Worm (Caenorhabditis elegans): Measurements from ENCODE around the gene C01B10.44.
A peak's percentile ranks its signal among the peaks of the same experiment; 100 is the strongest.

C01B10.44 gene

ce11 chrIV:6623390-6623789 lies at the start of gene C01B10.44:
Gene C01B10.44, plus strand, starts transcription at chrIV:6623690.
- TF ChIP-seq madf-5 (GFP tag; IDR thresholded peaks at IDR 0.05) (no peak), daf-16 (GFP tag; optimal IDR thresholded peaks at IDR 0.05) (no peak), daf-16 (tag; optimal IDR thresholded peaks at IDR 0.05) (no peak), lin-13 (GFP tag; optimal IDR thresholded peaks at IDR 0.05) (no peak), nhr-102 (tag; optimal IDR thresholded peaks at IDR 0.05) (no peak), zip-2 (tag; optimal IDR thresholded peaks at IDR 0.05) (no peak), vab-7 (GFP tag; IDR thresholded peaks at IDR 0.05) (no peak), nhr-10 (tag; optimal IDR thresholded peaks at IDR 0.05) (no peak), aha-1 (tag) (no peak), saeg-2 (GFP tag; IDR thresholded peaks at IDR 0.05) (no peak)

ce11 chrIV:6574343-6574742 lies 49.1 kb upstream of the C01B10.44 start:
- no peak for TF ChIP-seq fkh-10 (GFP tag; optimal IDR thresholded peaks at IDR 0.05)
- no peak for TF ChIP-seq zfp-3 (GFP tag; conservative IDR thresholded peaks at IDR 0.05)
- peak; percentile 63 for TF ChIP-seq aha-1 (tag)
- TF ChIP-seq dmd-6 (GFP tag; IDR thresholded peaks at IDR 0.05): peak; percentile 67
- TF ChIP-seq dve-1 (tag; optimal IDR thresholded peaks at IDR 0.05; ENCODE audit: insufficient read depth): peak; percentile 67
- TF ChIP-seq mxl-3 (GFP tag; optimal IDR thresholded peaks at IDR 0.05): peak; percentile 36
- 0 out of 2 replicates have a peak, but pooled peaks have one; percentile 22 for TF ChIP-seq php-3 (GFP tag; IDR thresholded peaks at IDR 0.05)
- 0 out of 2 replicates have a peak, but pooled peaks have one; percentile 35 for TF ChIP-seq daf-19 (GFP tag; conservative IDR thresholded peaks at IDR 0.05)
- TF ChIP-seq nhr-28 (tag; optimal IDR thresholded peaks at IDR 0.05): peak; percentile 66
- TF ChIP-seq attf-4 (tag; optimal IDR thresholded peaks at IDR 0.05): no peak
- TF ChIP-seq unc-62 (GFP tag; optimal IDR thresholded peaks at IDR 0.05 in 1 of 2): peak in 1 of 2 experiments; percentile 29
- TF ChIP-seq unc-62 (tag; optimal IDR thresholded peaks at IDR 0.05): no peak
- TF ChIP-seq unc-39 (tag; optimal IDR thresholded peaks at IDR 0.05): no peak
- peak; percentile 70 for TF ChIP-seq hlh-11 (tag; optimal IDR thresholded peaks at IDR 0.05)
- peak in 1 of 2 experiments; percentile 13 for TF ChIP-seq lsy-2 (tag; optimal IDR thresholded peaks at IDR 0.05)
- TF ChIP-seq mep-1 (tag; optimal IDR thresholded peaks at IDR 0.05): peak; percentile 34
- no peak for TF ChIP-seq zfp-2 (tag; optimal IDR thresholded peaks at IDR 0.05)
- TF ChIP-seq pqm-1 (tag; optimal IDR thresholded peaks at IDR 0.05): peak; percentile 63
- TF ChIP-seq daf-16 (GFP tag; optimal IDR thresholded peaks at IDR 0.05): no peak
- peak; percentile 53 for TF ChIP-seq daf-16 (tag; optimal IDR thresholded peaks at IDR 0.05)

DNA sequence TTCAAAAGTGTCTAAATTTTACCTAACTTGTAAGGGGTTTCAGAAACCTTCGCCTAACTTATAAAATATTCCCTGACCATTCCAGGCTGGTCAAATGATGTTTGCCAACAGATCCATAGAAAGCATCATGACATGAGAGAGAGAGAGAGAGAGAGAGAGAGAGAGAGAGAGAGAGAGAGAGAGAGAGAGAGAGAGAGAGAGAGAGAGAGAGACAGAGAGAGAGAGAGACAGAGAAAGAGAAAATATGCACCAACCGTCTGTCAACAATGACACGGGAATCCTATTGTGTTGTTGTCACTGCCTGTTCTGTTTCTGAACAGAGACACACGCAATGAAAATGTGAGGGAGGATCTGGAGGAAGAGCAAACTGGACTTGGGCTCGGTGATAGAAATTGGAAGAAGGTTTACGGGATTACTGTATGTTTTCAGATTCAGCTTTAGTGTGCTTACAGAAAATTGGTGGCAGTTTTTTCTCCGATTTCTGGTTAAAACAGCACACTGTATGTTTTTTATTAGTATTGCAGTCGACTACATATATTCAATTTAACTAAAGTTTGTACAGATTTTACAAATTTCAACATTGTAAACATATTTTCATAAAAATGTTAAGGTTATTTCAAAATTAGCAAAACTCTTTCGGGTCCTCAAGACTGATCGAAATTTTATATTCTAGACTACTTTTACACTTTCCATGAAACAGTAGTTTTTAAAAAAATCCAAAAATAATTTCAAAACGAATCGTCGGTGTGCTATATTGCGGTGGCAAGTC lies 47.3 kb upstream of the C01B10.44 start:
- TF ChIP-seq nhr-48 (tag; optimal IDR thresholded peaks at IDR 0.05) (no peak), nhr-77 (tag; optimal IDR thresholded peaks at IDR 0.05) (no peak), php-3 (GFP tag; IDR thresholded peaks at IDR 0.05) (no peak), F10B5.3 (tag; optimal IDR thresholded peaks at IDR 0.05) (no peak), madf-5 (GFP tag; IDR thresholded peaks at IDR 0.05) (no peak), ztf-7 (tag; optimal IDR thresholded peaks at IDR 0.05) (no peak), F26F4.8 (GFP tag; conservative IDR thresholded peaks at IDR 0.05) (no peak), skn-1 (tag; optimal IDR thresholded peaks at IDR 0.05) (no peak), lin-13 (GFP tag; optimal IDR thresholded peaks at IDR 0.05) (no peak), dmd-9 (GFP tag; IDR thresholded peaks at IDR 0.05) (no peak), pqm-1 (tag; optimal IDR thresholded peaks at IDR 0.05) (no peak), pha-4 (GFP tag; IDR thresholded peaks at IDR 0.05) (no peak; the same call in 1 of the 2 replicates), pha-4 (tag; optimal IDR thresholded peaks at IDR 0.05) (peak; percentile 68), lin-15B (tag; optimal IDR thresholded peaks at IDR 0.05) (no peak), Y5F2A.4 (GFP tag; optimal IDR thresholded peaks at IDR 0.05) (no peak), dpl-1 (GFP tag; optimal IDR thresholded peaks at IDR 0.05) (no peak), nhr-102 (tag; optimal IDR thresholded peaks at IDR 0.05) (no peak), aly-2 (tag; optimal IDR thresholded peaks at IDR 0.05) (no peak), F37D6.2 (tag; optimal IDR thresholded peaks at IDR 0.05) (no peak), ceh-82 (tag; optimal IDR thresholded peaks at IDR 0.05) (no peak), mxl-2 (GFP tag; conservative IDR thresholded peaks at IDR 0.05) (no peak), lin-1 (GFP tag; IDR thresholded peaks at IDR 0.05) (no peak), nhr-42 (GFP tag; IDR thresholded peaks at IDR 0.05) (no peak), zip-11 (GFP tag; IDR thresholded peaks at IDR 0.05) (no peak), sdz-12 (GFP tag; optimal IDR thresholded peaks at IDR 0.05) (no peak), tag-97 (GFP tag; IDR thresholded peaks at IDR 0.05) (no peak), cey-2 (tag; optimal IDR thresholded peaks at IDR 0.05; ENCODE audit: borderline replicate concordance, insufficient read depth) (no peak)
